Fruit fly (Drosophila melanogaster) whole organism, embryonic: ENCODE data around the gene p23.

Experiments
- Aef1 ChIP-seq: fragments of 200-800 bp; sonication (Bioruptor generic); IDR thresholded peaks from 3 replicates; pipeline ENCODE4 v1.3.6; 2022; ENCODE audit warnings: missing biosample characterization, missing genetic modification characterization
- Asciz ChIP-seq: fragments of 200-800 bp; sonication (Bioruptor generic); optimal IDR thresholded peaks from 2 replicates; lab custom pipeline; 2017; ENCODE audit warnings: missing biosample characterization, mild to moderate bottlenecking, missing genetic modification characterization, missing genetic modification reagents
- Atf3 ChIP-seq: fragments of 200-800 bp; sonication (Bioruptor generic); optimal IDR thresholded peaks from 3 replicates; lab custom pipeline; 2016; ENCODE audit warnings: missing biosample characterization, missing genetic modification characterization
- C15 ChIP-seq: fragments of 200-800 bp; sonication (Bioruptor generic); IDR thresholded peaks from 3 replicates; pipeline ENCODE4 v1.3.6; 2022; ENCODE audit warnings: missing biosample characterization, missing genetic modification characterization
- CG10274 ChIP-seq: fragments of 200-800 bp; sonication (Bioruptor generic); optimal IDR thresholded peaks from 3 replicates; lab custom pipeline; 2017; ENCODE audit warnings: missing biosample characterization, mild to moderate bottlenecking, missing genetic modification characterization
- CG10321 ChIP-seq: fragments of 200-800 bp; sonication (Bioruptor generic); IDR thresholded peaks from 2 replicates; pipeline ENCODE4 v1.3.6; 2022; ENCODE audit warnings: missing biosample characterization, missing genetic modification characterization
- CG11085 ChIP-seq: fragments of 200-800 bp; sonication (Bioruptor generic); IDR thresholded peaks from 2 replicates; pipeline ENCODE4 v1.3.6; 2022; ENCODE audit warnings: missing biosample characterization, missing genetic modification characterization
- CG12071 ChIP-seq: fragments of 200-800 bp; sonication (Bioruptor generic); optimal IDR thresholded peaks from 3 replicates; lab custom pipeline; 2018; ENCODE audit warnings: missing biosample characterization, mild to moderate bottlenecking, missing genetic modification characterization
- CG13123 ChIP-seq: fragments of 200-800 bp; sonication (Bioruptor generic); optimal IDR thresholded peaks from 2 replicates; lab custom pipeline; 2016; ENCODE audit warnings: missing biosample characterization, missing genetic modification characterization
- CG13296 ChIP-seq: fragments of 200-800 bp; sonication (Bioruptor generic); optimal IDR thresholded peaks from 3 replicates; lab custom pipeline; 2018; ENCODE audit warnings: missing biosample characterization, mild to moderate bottlenecking, missing genetic modification characterization
- CG15479 ChIP-seq: fragments of 200-800 bp; sonication (Bioruptor generic); optimal IDR thresholded peaks from 3 replicates; lab custom pipeline; 2019; ENCODE audit warnings: missing biosample characterization, mild to moderate bottlenecking, missing genetic modification characterization, moderate library complexity
- CG2116 ChIP-seq: fragments of 200-800 bp; sonication (Bioruptor generic); optimal IDR thresholded peaks from 3 replicates; lab custom pipeline; 2018; ENCODE audit warnings: missing biosample characterization, mild to moderate bottlenecking, missing genetic modification characterization
- CG30431 ChIP-seq: fragments of 200-800 bp; sonication (Bioruptor generic); optimal IDR thresholded peaks from 2 replicates; lab custom pipeline; 2017; ENCODE audit warnings: missing biosample characterization, missing genetic modification characterization
- CG3065 ChIP-seq: fragments of 200-800 bp; sonication (Bioruptor generic); optimal IDR thresholded peaks from 2 replicates; lab custom pipeline; 2016; ENCODE audit warnings: missing biosample characterization, missing genetic modification characterization
- CG32767 ChIP-seq: fragments of 200-800 bp; sonication (Bioruptor generic); IDR thresholded peaks from 2 replicates; pipeline ENCODE4 v1.3.6; 2022; ENCODE audit warnings: missing biosample characterization, missing genetic modification characterization
- CG34376 ChIP-seq: fragments of 200-800 bp; sonication (Bioruptor generic); optimal IDR thresholded peaks from 2 replicates; lab custom pipeline; 2018; ENCODE audit warnings: missing biosample characterization, mild to moderate bottlenecking, missing genetic modification characterization
- CG3726 ChIP-seq: fragments of 200-800 bp; sonication (Bioruptor generic); IDR thresholded peaks from 3 replicates; pipeline ENCODE4, ENCODE4 v1.3.6; 2022; ENCODE audit warnings: missing biosample characterization, missing genetic modification characterization
- CG4282 ChIP-seq: fragments of 200-800 bp; sonication (Bioruptor generic); optimal IDR thresholded peaks from 2 replicates; lab custom pipeline; 2016; ENCODE audit warnings: missing biosample characterization, missing genetic modification characterization
- CG4820 ChIP-seq: fragments of 200-800 bp; sonication (Bioruptor generic); optimal IDR thresholded peaks from 3 replicates; lab custom pipeline; 2016; ENCODE audit warnings: missing biosample characterization, missing genetic modification characterization
- CG6254 ChIP-seq: fragments of 200-800 bp; sonication (Bioruptor generic); optimal IDR thresholded peaks from 3 replicates; lab custom pipeline; 2017; ENCODE audit warnings: mild to moderate bottlenecking, missing biosample characterization, missing genetic modification reagents, missing genetic modification characterization
- CG6813 ChIP-seq: fragments of 200-800 bp; sonication (Bioruptor generic); optimal IDR thresholded peaks from 2 replicates; lab custom pipeline; 2017; ENCODE audit warnings: missing biosample characterization, missing genetic modification characterization, mild to moderate bottlenecking, moderate library complexity, missing genetic modification reagents
- CG7357 ChIP-seq: fragments of 200-800 bp; sonication (Bioruptor generic); IDR thresholded peaks from 3 replicates; pipeline ENCODE4 v1.3.6; 2022; ENCODE audit warnings: missing biosample characterization, missing genetic modification characterization
- CG7928 ChIP-seq: fragments of 200-800 bp; sonication (Bioruptor generic); optimal IDR thresholded peaks from 2 replicates; lab custom pipeline; 2017; ENCODE audit warnings: missing biosample characterization, mild to moderate bottlenecking, missing genetic modification characterization
- CG9797 ChIP-seq: fragments of 200-800 bp; sonication (Bioruptor generic); optimal IDR thresholded peaks from 3 replicates; lab custom pipeline; 2018; ENCODE audit warnings: missing biosample characterization, mild to moderate bottlenecking, missing genetic modification characterization
- Chrac-16 ChIP-seq: fragments of 200-800 bp; sonication (Bioruptor generic); optimal IDR thresholded peaks from 3 replicates; lab custom pipeline; 2016; ENCODE audit warnings: missing biosample characterization, missing genetic modification characterization
- Dek ChIP-seq: fragments of 200-800 bp; sonication (Bioruptor generic); optimal IDR thresholded peaks from 3 replicates; lab custom pipeline; 2019; ENCODE audit warnings: missing biosample characterization, mild to moderate bottlenecking, missing genetic modification characterization, moderate library complexity
- Dref ChIP-seq: fragments of 200-800 bp; sonication (Bioruptor generic); IDR thresholded peaks from 2 replicates; pipeline ENCODE4 v1.3.6; 2022; ENCODE audit warnings: missing biosample characterization, missing genetic modification characterization
- Eip74EF ChIP-seq, 2 experiments: fragments of 200-800 bp in 1 of 2; fragments of >200 bp in 1 of 2; sonication (Bioruptor generic) in 1 of 2; optimal IDR thresholded peaks; 2 replicates each; lab custom pipeline; 2017 to 2019; ENCODE audit warnings: missing biosample characterization in 2 of 2, missing genetic modification characterization in 2 of 2, mild to moderate bottlenecking in 1 of 2, moderate library complexity in 1 of 2
- H2.0 ChIP-seq: fragments of 200-800 bp; sonication (Bioruptor generic); IDR thresholded peaks from 2 replicates; pipeline ENCODE4 v1.3.6; 2022; ENCODE audit warnings: missing biosample characterization, missing genetic modification characterization
- HHEX ChIP-seq: fragments of 200-800 bp; sonication (Bioruptor generic); optimal IDR thresholded peaks from 3 replicates; lab custom pipeline; 2017; ENCODE audit warnings: missing biosample characterization, mild to moderate bottlenecking, missing genetic modification characterization, missing genetic modification reagents
- HmgZ ChIP-seq: fragments of 200-800 bp; sonication (Bioruptor generic); optimal IDR thresholded peaks from 2 replicates; lab custom pipeline; 2018; ENCODE audit warnings: missing biosample characterization, mild to moderate bottlenecking, missing genetic modification characterization
- Hmr ChIP-seq: fragments of 200-800 bp; sonication (Bioruptor generic); optimal IDR thresholded peaks from 3 replicates; lab custom pipeline; 2017; ENCODE audit warnings: mild to moderate bottlenecking, missing biosample characterization, missing genetic modification reagents, missing genetic modification characterization
- Hr78 ChIP-seq, 2 experiments: fragments of 200-800 bp in 1 of 2; fragments of >200 bp in 1 of 2; sonication (Bioruptor generic) in 1 of 2; optimal IDR thresholded peaks; 2 replicates each; lab custom pipeline; 2017 to 2019; ENCODE audit warnings: missing biosample characterization in 2 of 2, missing genetic modification characterization in 2 of 2, mild to moderate bottlenecking in 1 of 2, moderate library complexity in 1 of 2
- Nf-YA ChIP-seq: fragments of 200-800 bp; sonication (Bioruptor generic); IDR thresholded peaks from 2 replicates; pipeline ENCODE4 v1.3.6; 2022; ENCODE audit warnings: missing biosample characterization, missing genetic modification characterization
- Oli ChIP-seq: fragments of 200-800 bp; sonication (Bioruptor generic); optimal IDR thresholded peaks from 2 replicates; lab custom pipeline; 2018; ENCODE audit warnings: missing biosample characterization, mild to moderate bottlenecking, missing genetic modification characterization, moderate library complexity
- Tbp ChIP-seq: fragments of >200 bp; optimal IDR thresholded peaks from 2 replicates; lab custom pipeline; 2018; ENCODE audit warnings: missing biosample characterization, missing genetic modification characterization
- Trl ChIP-seq, 3 experiments: fragments of >200 bp in 2 of 3; fragments of 200-800 bp in 1 of 3; sonication (Bioruptor generic) in 1 of 3; optimal IDR thresholded peaks; 2 replicates in 1 of 3; 3 replicates in 2 of 3; lab custom pipeline; 2016 to 2017; ENCODE audit warnings: missing biosample characterization in 1 of 3, missing genetic modification characterization in 1 of 3
- Usf ChIP-seq: fragments of 200-800 bp; sonication (Bioruptor generic); optimal IDR thresholded peaks from 2 replicates; lab custom pipeline; 2017; ENCODE audit warnings: missing genotype, missing biosample characterization, missing genetic modification characterization
- ato ChIP-seq: fragments of 200-800 bp; sonication (Bioruptor generic); IDR thresholded peaks from 2 replicates; pipeline ENCODE4 v1.3.6; 2022; ENCODE audit warnings: missing biosample characterization, missing genetic modification characterization; ENCODE audit not compliant: partially characterized antibody
- cato ChIP-seq: fragments of 200-800 bp; sonication (Bioruptor generic); optimal IDR thresholded peaks from 2 replicates; lab custom pipeline; 2016; ENCODE audit warnings: missing biosample characterization, missing genetic modification characterization, borderline replicate concordance
- en ChIP-seq: fragments of 200-800 bp; sonication (Bioruptor generic); optimal IDR thresholded peaks from 2 replicates; lab custom pipeline; 2016; ENCODE audit warnings: missing biosample characterization, missing genetic modification characterization
- eyg ChIP-seq: fragments of 200-800 bp; sonication (Bioruptor generic); optimal IDR thresholded peaks from 3 replicates; lab custom pipeline; 2016; ENCODE audit warnings: missing biosample characterization, missing genetic modification characterization
- kay ChIP-seq: fragments of 200-800 bp; sonication (Bioruptor generic); optimal IDR thresholded peaks from 2 replicates; lab custom pipeline; 2016; ENCODE audit warnings: missing biosample characterization, missing genetic modification characterization
- lola ChIP-seq, 3 experiments: fragments of >200 bp in 2 of 3; fragments of 200-800 bp in 1 of 3; sonication (Bioruptor generic) in 1 of 3; optimal IDR thresholded peaks; 2 replicates each; lab custom pipeline; 2017 to 2019; ENCODE audit warnings: missing biosample characterization in 3 of 3, missing genetic modification characterization in 3 of 3, mild to moderate bottlenecking in 1 of 3, moderate library complexity in 1 of 3
- nerfin-2 ChIP-seq: fragments of 200-800 bp; sonication (Bioruptor generic); IDR thresholded peaks from 2 replicates; pipeline ENCODE4 v1.3.6; 2022; ENCODE audit warnings: missing biosample characterization, missing genetic modification characterization; ENCODE audit not compliant: partially characterized antibody
- onecut ChIP-seq: fragments of 200-800 bp; sonication (Bioruptor generic); IDR thresholded peaks from 2 replicates; pipeline ENCODE4 v1.3.6; 2022; ENCODE audit warnings: missing biosample characterization, missing genetic modification characterization
- pb ChIP-seq: fragments of 200-800 bp; sonication (Bioruptor generic); optimal IDR thresholded peaks from 3 replicates; lab custom pipeline; 2016; ENCODE audit warnings: missing biosample characterization, missing genetic modification characterization
- sens-2 ChIP-seq: fragments of 200-800 bp; sonication (Bioruptor generic); IDR thresholded peaks from 2 replicates; pipeline ENCODE4 v1.3.6; 2022; ENCODE audit warnings: missing biosample characterization, missing genetic modification characterization
- tx ChIP-seq: fragments of 200-800 bp; sonication (Bioruptor generic); optimal IDR thresholded peaks from 2 replicates; lab custom pipeline; 2016; ENCODE audit warnings: missing biosample characterization, missing genetic modification characterization
- unpg ChIP-seq: fragments of 200-800 bp; sonication (Bioruptor generic); optimal IDR thresholded peaks from 3 replicates; lab custom pipeline; 2018; ENCODE audit warnings: missing biosample characterization, mild to moderate bottlenecking, missing genetic modification characterization, moderate library complexity

p23 gene

DNA sequence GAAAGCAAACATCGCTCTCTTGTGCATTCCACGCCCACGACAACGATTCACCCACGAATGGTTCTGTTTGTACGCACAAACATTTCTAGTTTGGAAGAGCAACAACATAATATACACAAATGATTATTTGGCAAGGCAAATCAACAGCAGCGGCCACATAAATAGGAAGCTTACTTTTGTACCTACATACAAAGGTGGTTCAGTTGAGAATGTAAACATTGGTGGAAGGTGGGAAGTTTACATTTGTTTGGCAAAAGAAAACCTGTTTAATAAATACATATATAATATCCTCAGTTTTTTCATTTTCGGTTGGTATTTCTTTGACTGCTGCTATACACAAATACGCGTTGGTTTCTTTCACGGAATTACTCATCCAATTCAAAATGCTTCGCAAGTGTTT is 24.8 kb downstream of the p23 start (continued):
- TF ChIP-seq Oli (tag; lab: Kevin White, UChicago) (peak; percentile 93), HmgZ (tag; lab: Kevin White, UChicago) (peak; percentile 86), CG3065 (GFP tag; lab: Kevin White, UChicago) (peak; percentile 69), Aef1 (GFP tag; lab: Robert Waterston, UW) (no peak), C15 (GFP tag; lab: Robert Waterston, UW) (no peak), Hr78 (GFP tag; optimal IDR thresholded peaks at IDR 0.05; lab: Kevin White, UChicago) (peak in 1 of 2 experiments; percentile 5), CG4282 (GFP tag; lab: Kevin White, UChicago) (peak; percentile 49), CG9797 (no peak), Hmr (GFP tag; lab: Kevin White, UChicago) (peak; percentile 93), CG6254 (GFP tag; lab: Kevin White, UChicago) (peak; percentile 85), CG7928 (GFP tag; lab: Kevin White, UChicago) (peak; percentile 57), Asciz (peak; percentile 89), eyg (GFP tag; lab: Kevin White, UChicago) (peak; percentile 69), Usf (peak; percentile 77), CG30431 (GFP tag; lab: Kevin White, UChicago) (peak; percentile 72), en (GFP tag; lab: Kevin White, UChicago) (peak; percentile 70), Trl (optimal IDR thresholded peaks at IDR 0.05; lab: Kevin White, UChicago) (no peak), Trl (GFP tag; optimal IDR thresholded peaks at IDR 0.05; lab: Kevin White, UChicago) (peak; percentile 81), CG13123 (GFP tag; lab: Kevin White, UChicago) (peak; percentile 73), Dek (tag; lab: Kevin White, UChicago) (peak; percentile 89), tx (GFP tag; lab: Kevin White, UChicago) (peak; percentile 70), sens-2 (GFP tag; lab: Robert Waterston, UW) (no peak), onecut (GFP tag; lab: Robert Waterston, UW) (peak; percentile 84), CG10274 (GFP tag; lab: Kevin White, UChicago) (peak; percentile 80), kay (GFP tag; lab: Kevin White, UChicago) (peak; percentile 90), Tbp (GFP tag; lab: Kevin White, UChicago) (no peak), CG34376 (GFP tag; lab: Kevin White, UChicago) (peak; percentile 65), CG2116 (GFP tag; lab: Kevin White, UChicago) (peak; percentile 66), HHEX (GFP tag; lab: Kevin White, UChicago) (peak; percentile 88), Nf-YA (GFP tag; lab: Robert Waterston, UW) (no peak), ato (GFP tag; lab: Robert Waterston, UW) (no peak), Chrac-16 (GFP tag; lab: Kevin White, UChicago) (peak; percentile 83), unpg (GFP tag; lab: Kevin White, UChicago) (peak; percentile 95), pb (GFP tag; lab: Kevin White, UChicago) (peak; percentile 58), CG15479 (GFP tag; lab: Kevin White, UChicago) (peak; percentile 58), CG4820 (GFP tag; lab: Kevin White, UChicago) (peak; percentile 88), CG7357 (GFP tag; lab: Robert Waterston, UW) (peak; percentile 80), nerfin-2 (GFP tag; lab: Robert Waterston, UW) (no peak), lola (GFP tag; optimal IDR thresholded peaks at IDR 0.05; lab: Kevin White, UChicago) (peak in 1 of 3 experiments; percentile 77), CG10321 (GFP tag; lab: Robert Waterston, UW) (no peak)

DNA sequence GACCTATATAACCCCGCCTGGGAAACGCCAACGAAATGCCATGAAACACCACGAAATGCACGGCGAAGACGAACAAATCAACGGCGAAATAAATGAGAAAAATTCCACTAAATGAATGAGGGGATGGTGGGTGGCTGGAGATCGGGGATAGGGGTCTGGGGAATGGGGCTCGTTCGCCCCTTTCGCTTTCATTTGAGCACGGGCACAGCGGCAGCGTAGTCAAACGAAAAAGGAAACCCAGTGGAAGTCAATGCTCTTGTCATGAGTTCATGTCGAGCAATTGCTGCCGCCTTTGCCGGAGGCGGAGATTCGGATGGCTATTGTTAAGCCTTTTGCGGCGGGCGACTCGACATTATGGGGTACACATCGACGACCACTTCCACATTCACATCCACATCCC is 25.5 kb downstream of the p23 start:
- no peak for TF ChIP-seq Atf3 (GFP tag; lab: Kevin White, UChicago)
- TF ChIP-seq CG6813 (GFP tag; lab: Kevin White, UChicago): no peak
- TF ChIP-seq Dref: no peak
- no peak for TF ChIP-seq CG11085 (GFP tag; lab: Robert Waterston, UW)
- TF ChIP-seq CG32767 (GFP tag; lab: Robert Waterston, UW): no peak
- TF ChIP-seq CG12071 (GFP tag; lab: Kevin White, UChicago): no peak
- no peak for TF ChIP-seq Eip74EF (GFP tag; optimal IDR thresholded peaks at IDR 0.05; lab: Kevin White, UChicago)
- TF ChIP-seq H2.0 (GFP tag; lab: Robert Waterston, UW): no peak
- TF ChIP-seq CG13296 (GFP tag; lab: Kevin White, UChicago): no peak
- no peak for TF ChIP-seq CG3726
- TF ChIP-seq eyg (GFP tag; lab: Kevin White, UChicago): no peak
- TF ChIP-seq cato (GFP tag; lab: Kevin White, UChicago): no peak
